Fruit fly (Drosophila melanogaster): Measurements from ENCODE around the gene SH3PX1.

The SH3PX1 gene

dm6 chr3L:9689809-9690208 is 23.8 kb downstream of the SH3PX1 start:
- no peak for TF ChIP-seq H2.0 (GFP tag; IDR thresholded peaks at IDR 0.05)
- peak; percentile 59; the same call in 1 of the 2 replicates for TF ChIP-seq CG7372 (GFP tag; IDR thresholded peaks at IDR 0.05)
- 0 out of 2 replicates have a peak, but pooled peaks have one; percentile 37 for TF ChIP-seq Atf6 (GFP tag; IDR thresholded peaks at IDR 0.05)
- TF ChIP-seq Trl (optimal IDR thresholded peaks at IDR 0.05), result peak in 1 of 2 experiments; percentile 5
- TF ChIP-seq Trl (GFP tag; optimal IDR thresholded peaks at IDR 0.05), result no peak
- TF ChIP-seq Xrp1 (GFP tag; IDR thresholded peaks at IDR 0.05), result no peak
- TF ChIP-seq Lpt (GFP tag; optimal IDR thresholded peaks at IDR 0.05), result no peak
- no peak for TF ChIP-seq CG17802 (tag; optimal IDR thresholded peaks at IDR 0.05)
- TF ChIP-seq Dek (tag; optimal IDR thresholded peaks at IDR 0.05), result no peak
- no peak for TF ChIP-seq p53 (GFP tag; optimal IDR thresholded peaks at IDR 0.05)
- TF ChIP-seq B-H2 (GFP tag; optimal IDR thresholded peaks at IDR 0.05), result no peak
- TF ChIP-seq chinmo (GFP tag; IDR thresholded peaks at IDR 0.05; ENCODE audit: partially characterized antibody), result 0 out of 4 replicates have a peak, but pooled peaks have one; percentile 23
- no peak for TF ChIP-seq vvl (GFP tag; IDR thresholded peaks at IDR 0.05)
- peak; percentile 17 for TF ChIP-seq cg (GFP tag; optimal IDR thresholded peaks at IDR 0.05)
- no peak for TF ChIP-seq gsb-n (tag; optimal IDR thresholded peaks at IDR 0.05)
- TF ChIP-seq Ptx1 (GFP tag; IDR thresholded peaks at IDR 0.05), result no peak
- TF ChIP-seq CG18476 (GFP tag; optimal IDR thresholded peaks at IDR 0.05), result no peak
- TF ChIP-seq B-H1 (GFP tag; IDR thresholded peaks at IDR 0.05), result no peak
- no peak for TF ChIP-seq slou (GFP tag; optimal IDR thresholded peaks at IDR 0.05)

dm6 chr3L:9688674-9689073 is 25.0 kb downstream of the SH3PX1 start:
- TF ChIP-seq sens (GFP tag) (peak; percentile 29), CG16779 (GFP tag; IDR thresholded peaks at IDR 0.05) (no peak)

dm6 chr3L:9687536-9687935 is 26.1 kb downstream of the SH3PX1 start:
- TF ChIP-seq sug (tag; optimal IDR thresholded peaks at IDR 0.05) (peak; percentile 29), CG10543 (GFP tag; optimal IDR thresholded peaks at IDR 0.05) (no peak), CG14667 (GFP tag; IDR thresholded peaks at IDR 0.05) (no peak), HmgZ (tag; optimal IDR thresholded peaks at IDR 0.05) (no peak), Dll (GFP tag; IDR thresholded peaks at IDR 0.05; ENCODE audit: partially characterized antibody) (no peak), crol (GFP tag; IDR thresholded peaks at IDR 0.05) (peak; percentile 42; the same call in 1 of the 2 replicates), Kr (GFP tag; optimal IDR thresholded peaks at IDR 0.05) (no peak), CG34376 (GFP tag; optimal IDR thresholded peaks at IDR 0.05) (peak; percentile 4)

dm6 chr3L:9684871-9685270 is 28.8 kb downstream of the SH3PX1 start, which contains the start of gene CG16719:
Gene CG16719, plus strand, starts transcription at chr3L:9685171.
- TF ChIP-seq hth (optimal IDR thresholded peaks at IDR 0.05) (no peak), Lim3 (GFP tag; IDR thresholded peaks at IDR 0.05) (no peak), CG9215 (GFP tag; IDR thresholded peaks at IDR 0.05) (no peak), trh (GFP tag; optimal IDR thresholded peaks at IDR 0.05) (no peak), zen2 (GFP tag; IDR thresholded peaks at IDR 0.05; ENCODE audit: partially characterized antibody) (no peak), CG12155 (GFP tag; optimal IDR thresholded peaks at IDR 0.05) (no peak), CG10979 (tag; optimal IDR thresholded peaks at IDR 0.05) (no peak), Hr39 (optimal IDR thresholded peaks at IDR 0.05) (no peak)

- TF ChIP-seq Dek (tag; optimal IDR thresholded peaks at IDR 0.05) (no peak), bigmax (GFP tag; optimal IDR thresholded peaks at IDR 0.05) (no peak), shn (GFP tag; optimal IDR thresholded peaks at IDR 0.05) (no peak), Nf-YC (tag; optimal IDR thresholded peaks at IDR 0.05) (no peak), CG6791 (GFP tag; IDR thresholded peaks at IDR 0.05; ENCODE audit: partially characterized antibody) (no peak), tin (GFP tag; optimal IDR thresholded peaks at IDR 0.05) (no peak), kni (GFP tag; optimal IDR thresholded peaks at IDR 0.05) (no peak), Xbp1 (GFP tag; optimal IDR thresholded peaks at IDR 0.05) (no peak), tio (GFP tag; optimal IDR thresholded peaks at IDR 0.05) (no peak), lilli (GFP tag; optimal IDR thresholded peaks at IDR 0.05) (no peak), CG11247 (GFP tag; IDR thresholded peaks at IDR 0.05) (no peak), Meics (GFP tag; optimal IDR thresholded peaks at IDR 0.05) (no peak), Dll (GFP tag; IDR thresholded peaks at IDR 0.05; ENCODE audit: partially characterized antibody) (no peak), ato (GFP tag; IDR thresholded peaks at IDR 0.05; ENCODE audit: partially characterized antibody) (no peak)
Observed at dm6 chr3L:9680968-9681367, 32.7 kb downstream of the SH3PX1 start, which contains the start of gene alphaTub67C. Gene alphaTub67C, plus strand, starts transcription at chr3L:9681268.

Measured in whole organism, embryonic.